Worm (Caenorhabditis elegans): ENCODE measurements around the gene F49E12.10.

DNA sequence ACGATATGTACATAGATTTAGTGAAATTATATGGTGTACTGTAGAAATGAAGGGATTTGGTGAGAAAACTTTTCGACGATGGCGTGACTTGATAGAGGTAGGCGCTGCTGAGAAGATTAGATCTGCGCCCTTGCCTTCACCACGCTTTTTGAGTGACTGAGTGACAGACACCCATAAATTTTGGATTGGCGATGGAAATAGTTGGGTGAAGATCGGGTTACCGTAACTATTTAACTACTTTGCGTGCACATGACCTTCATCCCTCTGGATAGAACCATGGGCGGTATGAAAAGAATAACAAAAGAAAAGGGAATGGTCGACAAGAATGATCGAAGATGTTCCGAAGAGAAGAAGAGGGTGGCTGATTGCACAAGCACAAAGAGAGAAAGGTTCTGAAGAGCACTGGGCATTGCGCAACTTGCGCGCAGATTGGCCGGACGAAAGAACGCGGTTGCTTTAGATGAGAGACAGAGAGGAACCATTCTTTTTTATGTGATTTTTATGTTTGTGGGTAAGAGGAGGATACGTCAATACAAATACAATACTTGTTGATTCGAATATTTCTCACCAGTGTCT lies 24.7 kb downstream of the F49E12.10 start:
- TF ChIP-seq W03F9.2 (tag; optimal IDR thresholded peaks at IDR 0.05) (no peak), him-1 (tag; optimal IDR thresholded peaks at IDR 0.05) (no peak), dao-5 (tag; optimal IDR thresholded peaks at IDR 0.05) (no peak)

Measured in whole organism, L4/young adult.